Worm (Caenorhabditis elegans): ENCODE results near the gene Y54G2A.57.

The Y54G2A.57 gene

ce11 chrIV:2928409-2928808 is 41.3 kb upstream of the Y54G2A.57 start, which contains the start of gene manf-1 (continued):
- TF ChIP-seq madf-6 (GFP tag; IDR thresholded peaks at IDR 0.05): peak; percentile 67; the same call in 1 of the 2 replicates
- TF ChIP-seq madf-3 (GFP tag; IDR thresholded peaks at IDR 0.05): no peak
- peak; percentile 35 for TF ChIP-seq attf-5 (GFP tag; optimal IDR thresholded peaks at IDR 0.05)
- peak; percentile 78 to 88 for TF ChIP-seq let-607 (tag; optimal IDR thresholded peaks at IDR 0.05)
- no peak for TF ChIP-seq dpl-1 (GFP tag; optimal IDR thresholded peaks at IDR 0.05)
- TF ChIP-seq D2030.7 (GFP tag; IDR thresholded peaks at IDR 0.05): 0 out of 2 replicates have a peak, but pooled peaks have one; percentile 9
- TF ChIP-seq nfya-1 (tag; optimal IDR thresholded peaks at IDR 0.05; ENCODE audit: borderline replicate concordance, insufficient read depth): no peak
- TF ChIP-seq nhr-80 (tag; optimal IDR thresholded peaks at IDR 0.05): peak; percentile 32
- TF ChIP-seq egl-44 (GFP tag; IDR thresholded peaks at IDR 0.05): no peak
- TF ChIP-seq lin-40 (tag; optimal IDR thresholded peaks at IDR 0.05): peak; percentile 75
- TF ChIP-seq pbrm-1 (GFP tag; IDR thresholded peaks at IDR 0.05): peak; percentile 77
- no peak for TF ChIP-seq T26A5.8 (tag; optimal IDR thresholded peaks at IDR 0.05)
- peak; percentile 64; the same call in 1 of the 2 replicates for TF ChIP-seq dox-1 (GFP tag; IDR thresholded peaks at IDR 0.05)

- TF ChIP-seq egl-44 (GFP tag; IDR thresholded peaks at IDR 0.05) (no peak), attf-5 (GFP tag; optimal IDR thresholded peaks at IDR 0.05) (peak; percentile 3), xnd-1 (tag; optimal IDR thresholded peaks at IDR 0.05) (no peak), snpc-4 (GFP tag; optimal IDR thresholded peaks at IDR 0.05) (no peak), snpc-4 (tag; optimal IDR thresholded peaks at IDR 0.05) (no peak), madf-6 (GFP tag; IDR thresholded peaks at IDR 0.05) (no peak), mcd-1 (GFP tag; IDR thresholded peaks at IDR 0.05) (no peak), die-1 (tag; optimal IDR thresholded peaks at IDR 0.05) (no peak), ekl-4 (GFP tag; IDR thresholded peaks at IDR 0.05) (no peak), dox-1 (GFP tag; IDR thresholded peaks at IDR 0.05) (0 out of 2 replicates have a peak, but pooled peaks have one; percentile 19), snpc-3.4 (tag; optimal IDR thresholded peaks at IDR 0.05) (no peak), ztf-18 (tag; optimal IDR thresholded peaks at IDR 0.05) (peak; percentile 40), zfh-2 (GFP tag; conservative IDR thresholded peaks at IDR 0.05) (peak; percentile 78), nhr-80 (tag; optimal IDR thresholded peaks at IDR 0.05) (peak; percentile 35)
Measured at ce11 chrIV:2931228-2931627, 38.5 kb upstream of the Y54G2A.57 start, which contains the start of gene samt-1. samt-1 (plus strand) TSS chrIV:2931403.

ce11 chrIV:2935194-2935593 is 34.5 kb upstream of the Y54G2A.57 start:
- TF ChIP-seq aptf-3 (GFP tag; IDR thresholded peaks at IDR 0.05) (no peak), attf-5 (GFP tag; optimal IDR thresholded peaks at IDR 0.05) (no peak), Y53F4B.3 (GFP tag; IDR thresholded peaks at IDR 0.05) (no peak), xnd-1 (tag; optimal IDR thresholded peaks at IDR 0.05) (no peak), F57A8.1 (GFP tag; optimal IDR thresholded peaks at IDR 0.05) (no peak), C06A6.2 (GFP tag; conservative IDR thresholded peaks at IDR 0.05) (no peak), atf-7 (tag; optimal IDR thresholded peaks at IDR 0.05) (no peak)

ce11 chrIV:2959798-2960197 is 9.9 kb upstream of the Y54G2A.57 start, which contains the start of gene ser-6:
ser-6 (plus strand) TSS chrIV:2960098.
- TF ChIP-seq F10E7.11 (tag; optimal IDR thresholded peaks at IDR 0.05) (no peak), attf-5 (GFP tag; optimal IDR thresholded peaks at IDR 0.05) (no peak), nhr-27 (tag; optimal IDR thresholded peaks at IDR 0.05) (no peak), ztf-3 (GFP tag; optimal IDR thresholded peaks at IDR 0.05) (no peak), athp-1 (tag; optimal IDR thresholded peaks at IDR 0.05) (no peak), pbrm-1 (GFP tag; IDR thresholded peaks at IDR 0.05) (no peak), B0336.3 (GFP tag; IDR thresholded peaks at IDR 0.05) (no peak), Y53F4B.3 (GFP tag; IDR thresholded peaks at IDR 0.05) (no peak), cebp-1 (GFP tag; IDR thresholded peaks at IDR 0.05) (no peak), cebp-1 (tag; optimal IDR thresholded peaks at IDR 0.05) (no peak), akir-1 (GFP tag; optimal IDR thresholded peaks at IDR 0.05) (no peak), atf-7 (tag; optimal IDR thresholded peaks at IDR 0.05) (no peak), rpc-1 (optimal IDR thresholded peaks at IDR 0.05) (no peak), rpc-1 (tag; optimal IDR thresholded peaks at IDR 0.05) (no peak), C17E4.6 (GFP tag; IDR thresholded peaks at IDR 0.05) (no peak), mes-4 (tag; optimal IDR thresholded peaks at IDR 0.05) (no peak), hlh-12 (tag; optimal IDR thresholded peaks at IDR 0.05) (no peak), dpl-1 (GFP tag; optimal IDR thresholded peaks at IDR 0.05) (no peak), Y53G8AR.9 (GFP tag; conservative IDR thresholded peaks at IDR 0.05) (no peak), hmg-1.2 (GFP tag; IDR thresholded peaks at IDR 0.05) (no peak), ceh-58 (GFP tag; IDR thresholded peaks at IDR 0.05) (no peak), him-1 (tag; optimal IDR thresholded peaks at IDR 0.05) (no peak)

Data from whole organism, young adult.